Fruit fly (Drosophila melanogaster) whole organism, embryonic: ENCODE results near the gene Cerk.

ENCODE experiments used
- Adf1 ChIP-seq: fragments of 200-800 bp; sonication (Bioruptor generic); IDR thresholded peaks from 2 replicates; pipeline ENCODE4 v1.3.6; 2022; ENCODE audit warnings: missing biosample characterization, missing genetic modification characterization
- Aef1 ChIP-seq: fragments of 200-800 bp; sonication (Bioruptor generic); IDR thresholded peaks from 3 replicates; pipeline ENCODE4 v1.3.6; 2022; ENCODE audit warnings: missing biosample characterization, missing genetic modification characterization
- CG1233 ChIP-seq: fragments of 200-800 bp; sonication (Bioruptor generic); optimal IDR thresholded peaks from 4 replicates; lab custom pipeline; 2018; ENCODE audit warnings: missing biosample characterization, mild to moderate bottlenecking, missing genetic modification characterization
- CG14014 ChIP-seq: fragments of 200-800 bp; sonication (Bioruptor generic); IDR thresholded peaks from 2 replicates; pipeline ENCODE4 v1.3.6; 2022; ENCODE audit warnings: missing biosample characterization, missing genetic modification characterization
- CG17802 ChIP-seq: fragments of 200-800 bp; sonication (Bioruptor generic); optimal IDR thresholded peaks from 2 replicates; lab custom pipeline; 2018; ENCODE audit warnings: missing biosample characterization, mild to moderate bottlenecking, missing genetic modification characterization, moderate library complexity
- CG17829 ChIP-seq: fragments of 200-800 bp; optimal IDR thresholded peaks from 2 replicates; lab custom pipeline; 2019; ENCODE audit warnings: missing biosample characterization, mild to moderate bottlenecking, missing genetic modification characterization, moderate library complexity
- CG1832 ChIP-seq: fragments of 200-800 bp; sonication (Bioruptor generic); optimal IDR thresholded peaks from 2 replicates; lab custom pipeline; 2017; ENCODE audit warnings: missing biosample characterization, mild to moderate bottlenecking, missing genetic modification characterization, inconsistent platforms
- CG18476 ChIP-seq: fragments of 200-800 bp; sonication (Bioruptor generic); optimal IDR thresholded peaks from 2 replicates; lab custom pipeline; 2016; ENCODE audit warnings: missing biosample characterization, mild to moderate bottlenecking, missing genetic modification characterization
- CG3847 ChIP-seq: fragments of 200-800 bp; sonication (Bioruptor generic); IDR thresholded peaks from 2 replicates; pipeline ENCODE4 v1.3.6; 2022; ENCODE audit warnings: missing biosample characterization, missing genetic modification characterization
- CG4424 ChIP-seq: fragments of 200-800 bp; sonication (Bioruptor generic); optimal IDR thresholded peaks from 3 replicates; lab custom pipeline; 2016; ENCODE audit warnings: missing biosample characterization, missing genetic modification characterization
- Dip3 ChIP-seq: fragments of 200-800 bp; sonication (Bioruptor generic); optimal IDR thresholded peaks from 3 replicates; lab custom pipeline; 2016; ENCODE audit warnings: missing biosample characterization, missing genetic modification characterization
- Doc2 ChIP-seq: fragments of 200-800 bp; sonication (Bioruptor generic); IDR thresholded peaks from 2 replicates; pipeline ENCODE4 v1.3.6; 2022; ENCODE audit warnings: missing biosample characterization, missing genetic modification characterization
- E2f1 ChIP-seq: fragments of 200-800 bp; sonication (Bioruptor generic); IDR thresholded peaks from 2 replicates; pipeline ENCODE4 v1.3.6; 2022; ENCODE audit warnings: missing biosample characterization, missing genetic modification characterization
- E2f2 ChIP-seq: fragments of 200-800 bp; sonication (Bioruptor generic); IDR thresholded peaks from 2 replicates; pipeline ENCODE4 v1.3.6; 2022; ENCODE audit warnings: missing biosample characterization, missing genetic modification characterization
- HLH4C ChIP-seq: fragments of 200-800 bp; sonication (Bioruptor generic); IDR thresholded peaks from 3 replicates; pipeline ENCODE4 v1.3.6; 2022; ENCODE audit warnings: missing biosample characterization, missing genetic modification characterization; ENCODE audit not compliant: partially characterized antibody
- HLH54F ChIP-seq: fragments of 200-800 bp; sonication (Bioruptor generic); optimal IDR thresholded peaks from 3 replicates; lab custom pipeline; 2016; ENCODE audit warnings: missing biosample characterization, missing genetic modification characterization
- Hey ChIP-seq: fragments of 200-800 bp; sonication (Bioruptor generic); optimal IDR thresholded peaks from 3 replicates; lab custom pipeline; 2018; ENCODE audit warnings: missing biosample characterization, mild to moderate bottlenecking, missing genetic modification characterization
- HmgD ChIP-seq: fragments of 200-800 bp; sonication (Bioruptor generic); optimal IDR thresholded peaks from 3 replicates; lab custom pipeline; 2016; ENCODE audit warnings: missing biosample characterization, missing genetic modification characterization
- Med ChIP-seq: fragments of 200-800 bp; sonication (Bioruptor generic); peaks from one replicate; lab custom pipeline; 2016; ENCODE audit warnings: missing biosample characterization, missing genetic modification characterization, mild to moderate bottlenecking, inconsistent platforms, moderate library complexity
- Mrtf ChIP-seq: fragments of 200-800 bp; sonication (Bioruptor generic); IDR thresholded peaks from 3 replicates; pipeline ENCODE4 v1.3.6; 2022; ENCODE audit warnings: missing biosample characterization, missing genetic modification characterization
- NFAT ChIP-seq: fragments of 200-800 bp; sonication (Bioruptor generic); IDR thresholded peaks from 2 replicates; pipeline ENCODE4 v1.3.6; 2022; ENCODE audit warnings: missing biosample characterization, missing genetic modification characterization
- Neu2 ChIP-seq: fragments of 200-800 bp; sonication (Bioruptor generic); optimal IDR thresholded peaks from 3 replicates; lab custom pipeline; 2016; ENCODE audit warnings: missing biosample characterization, missing genetic modification characterization, borderline replicate concordance
- PHDP ChIP-seq: fragments of 200-800 bp; sonication (Bioruptor generic); optimal IDR thresholded peaks from 3 replicates; lab custom pipeline; 2018; ENCODE audit warnings: missing biosample characterization, mild to moderate bottlenecking, missing genetic modification characterization, moderate library complexity
- Poxn ChIP-seq: fragments of 200-800 bp; sonication (Bioruptor generic); IDR thresholded peaks from 2 replicates; pipeline ENCODE4 v1.3.6; 2022; ENCODE audit warnings: missing biosample characterization, missing genetic modification characterization
- Sry-β ChIP-seq: fragments of 200-800 bp; sonication (Bioruptor generic); optimal IDR thresholded peaks from 2 replicates; lab custom pipeline; 2018; ENCODE audit warnings: missing biosample characterization, mild to moderate bottlenecking, missing genetic modification characterization, moderate library complexity
- Stat92E ChIP-seq, 3 experiments: fragments of >200 bp in 2 of 3; fragments of 200-800 bp in 1 of 3; sonication (Bioruptor generic) in 1 of 3; optimal IDR thresholded peaks; 2 replicates each; lab custom pipeline; 2017 to 2019; ENCODE audit warnings: missing biosample characterization in 3 of 3, missing genetic modification characterization in 3 of 3, mild to moderate bottlenecking in 1 of 3, moderate library complexity in 1 of 3
- Usf ChIP-seq: fragments of 200-800 bp; sonication (Bioruptor generic); optimal IDR thresholded peaks from 2 replicates; lab custom pipeline; 2017; ENCODE audit warnings: missing genotype, missing biosample characterization, missing genetic modification characterization
- ab ChIP-seq: fragments of 200-800 bp; sonication (Bioruptor generic); optimal IDR thresholded peaks from 2 replicates; lab custom pipeline; 2016; ENCODE audit warnings: missing biosample characterization, missing genetic modification characterization
- dimm ChIP-seq: fragments of 200-800 bp; sonication (Bioruptor generic); IDR thresholded peaks from 2 replicates; pipeline ENCODE4 v1.3.6; 2022; ENCODE audit warnings: missing biosample characterization, missing genetic modification characterization
- dmrt99B ChIP-seq: fragments of 200-800 bp; sonication (Bioruptor generic); optimal IDR thresholded peaks from 2 replicates; lab custom pipeline; 2018; ENCODE audit warnings: missing biosample characterization, mild to moderate bottlenecking, missing genetic modification characterization, moderate library complexity
- dysf ChIP-seq: fragments of 200-800 bp; sonication (Bioruptor generic); IDR thresholded peaks from 3 replicates; pipeline ENCODE4 v1.3.6; 2022; ENCODE audit warnings: missing biosample characterization, missing genetic modification characterization
- emc ChIP-seq: fragments of 200-800 bp; sonication (Bioruptor generic); optimal IDR thresholded peaks from 2 replicates; lab custom pipeline; 2016; ENCODE audit warnings: missing biosample characterization, missing genetic modification characterization
- fd64A ChIP-seq: fragments of 200-800 bp; sonication (Bioruptor generic); optimal IDR thresholded peaks from 3 replicates; lab custom pipeline; 2018; ENCODE audit warnings: missing biosample characterization, mild to moderate bottlenecking, missing genetic modification characterization
- gro ChIP-seq: fragments of 200-800 bp; sonication (Bioruptor generic); optimal IDR thresholded peaks from 2 replicates; lab custom pipeline; 2016; ENCODE audit warnings: missing biosample characterization, missing genetic modification characterization
- insv ChIP-seq, 2 experiments: fragments of 200-800 bp; sonication (Bioruptor generic); optimal IDR thresholded peaks; 3 replicates each; lab custom pipeline; 2016 to 2018; ENCODE audit warnings: missing biosample characterization in 2 of 2, missing genetic modification characterization in 2 of 2
- kah ChIP-seq: fragments of 200-800 bp; sonication (Bioruptor generic); optimal IDR thresholded peaks from 2 replicates; lab custom pipeline; 2018; ENCODE audit warnings: missing biosample characterization, mild to moderate bottlenecking, missing genetic modification characterization
- mirr ChIP-seq: fragments of 200-800 bp; sonication (Bioruptor generic); optimal IDR thresholded peaks from 3 replicates; lab custom pipeline; 2018; ENCODE audit warnings: missing biosample characterization, mild to moderate bottlenecking, missing genetic modification characterization
- mld ChIP-seq: fragments of 200-800 bp; sonication (Bioruptor generic); IDR thresholded peaks from 3 replicates; pipeline ENCODE4 v1.3.6; 2022; ENCODE audit warnings: missing biosample characterization, missing genetic modification characterization; ENCODE audit not compliant: partially characterized antibody
- nerfin-1 ChIP-seq: fragments of 200-800 bp; sonication (Bioruptor generic); optimal IDR thresholded peaks from 3 replicates; lab custom pipeline; 2019; ENCODE audit warnings: missing biosample characterization, mild to moderate bottlenecking, missing genetic modification characterization, moderate library complexity
- pan ChIP-seq, 4 experiments: fragments of >200 bp in 3 of 4; fragments of 200-800 bp in 1 of 4; sonication (Bioruptor generic) in 1 of 4; optimal IDR thresholded peaks in 3 of 4; IDR thresholded peaks in 1 of 4; 2 replicates each; pipeline versions ENCODE4 v1.3.6 to Lab custom; 2017 to 2022; ENCODE audit warnings: missing biosample characterization in 2 of 4, missing genetic modification characterization in 2 of 4, mixed read lengths in 1 of 4
- pzg ChIP-seq: fragments of 200-800 bp; sonication (Bioruptor generic); optimal IDR thresholded peaks from 3 replicates; lab custom pipeline; 2018; ENCODE audit warnings: missing biosample characterization, mild to moderate bottlenecking, missing genetic modification characterization, moderate library complexity
- sd ChIP-seq: fragments of 200-800 bp; sonication (Bioruptor generic); optimal IDR thresholded peaks from 3 replicates; lab custom pipeline; 2018; ENCODE audit warnings: missing biosample characterization, mild to moderate bottlenecking, missing genetic modification characterization, moderate library complexity
- sens-2 ChIP-seq: fragments of 200-800 bp; sonication (Bioruptor generic); IDR thresholded peaks from 2 replicates; pipeline ENCODE4 v1.3.6; 2022; ENCODE audit warnings: missing biosample characterization, missing genetic modification characterization
- sima ChIP-seq: fragments of 200-800 bp; sonication (Bioruptor generic); optimal IDR thresholded peaks from 2 replicates; lab custom pipeline; 2016; ENCODE audit warnings: missing biosample characterization, missing genetic modification characterization
- slp2 ChIP-seq: fragments of 200-800 bp; sonication (Bioruptor generic); optimal IDR thresholded peaks from 2 replicates; lab custom pipeline; 2016; ENCODE audit warnings: missing biosample characterization, missing genetic modification characterization
- stc ChIP-seq: fragments of 200-800 bp; sonication (Bioruptor generic); IDR thresholded peaks from 2 replicates; pipeline ENCODE4 v1.3.6; 2022; ENCODE audit warnings: missing biosample characterization, missing genetic modification characterization
- unc-4 ChIP-seq: fragments of 200-800 bp; sonication (Bioruptor generic); IDR thresholded peaks from 2 replicates; pipeline ENCODE4 v1.3.6; 2022; ENCODE audit warnings: missing biosample characterization, missing genetic modification characterization; ENCODE audit not compliant: partially characterized antibody
- usp ChIP-seq: fragments of >200 bp; optimal IDR thresholded peaks from 2 replicates; lab custom pipeline; 2017; ENCODE audit warnings: missing biosample characterization, missing genetic modification characterization
- zfh1 ChIP-seq: fragments of 200-800 bp; sonication (Bioruptor generic); IDR thresholded peaks from 3 replicates; pipeline ENCODE4 v1.3.6; 2022; ENCODE audit warnings: missing biosample characterization, missing genetic modification characterization

Gene Cerk

DNA sequence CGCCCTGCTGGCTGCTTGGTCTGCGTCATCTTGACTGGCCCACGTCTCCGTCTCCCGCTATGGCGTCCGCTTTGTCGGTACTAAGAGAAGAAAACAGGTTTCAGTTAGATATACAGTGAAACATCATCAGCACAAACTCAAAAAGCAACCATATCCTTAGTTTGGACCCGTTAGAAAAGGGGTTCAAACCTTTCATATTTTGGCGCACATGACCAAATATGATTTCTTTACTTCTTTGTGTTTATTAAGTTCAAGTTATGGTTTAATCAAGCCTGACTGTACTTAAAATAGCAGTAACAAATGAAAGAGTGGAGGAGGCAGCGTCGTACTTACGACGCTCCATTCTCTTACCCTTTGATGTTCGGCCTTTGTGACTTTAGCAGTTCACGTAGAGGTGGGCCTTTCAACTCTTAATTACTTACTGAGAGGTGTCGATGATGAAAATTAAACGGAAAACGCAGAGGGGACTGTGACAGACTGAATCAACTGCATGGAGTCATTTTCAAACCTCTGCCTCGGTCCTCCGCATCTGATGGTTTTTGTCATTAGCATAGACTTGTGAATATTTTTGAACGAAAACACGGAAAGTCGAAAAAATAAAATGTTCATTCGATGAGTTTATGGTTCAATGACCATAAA lies 6.3 kb downstream of the Cerk start (continued):
- TF ChIP-seq pan (optimal IDR thresholded peaks at IDR 0.05; lab: Kevin White, UChicago) (no peak), pan (GFP tag; optimal IDR thresholded peaks at IDR 0.05 in 1 of 2, IDR thresholded peaks at IDR 0.05 in 1 of 2) (peak in 1 of 2 experiments; percentile 89), insv (GFP tag; optimal IDR thresholded peaks at IDR 0.05; lab: Kevin White, UChicago) (no peak), CG18476 (GFP tag; lab: Kevin White, UChicago) (peak; percentile 66), CG1233 (peak; percentile 61), HLH54F (GFP tag; lab: Kevin White, UChicago) (peak; percentile 82), mld (GFP tag; lab: Robert Waterston, UW) (0 out of 3 replicates have a peak, but pooled peaks have one; percentile 20), CG17829 (peak; percentile 71), dimm (GFP tag; lab: Robert Waterston, UW) (peak; percentile 61; the same call in 1 of the 2 replicates), usp (GFP tag; lab: Kevin White, UChicago) (no peak), Mrtf (peak; percentile 85), Hey (no peak), stc (peak; percentile 88), Aef1 (peak; percentile 75), sens-2 (GFP tag; lab: Robert Waterston, UW) (peak; percentile 66; the same call in 1 of the 2 replicates), Sry-β (GFP tag; lab: Kevin White, UChicago) (no peak), CG1832 (GFP tag; lab: Kevin White, UChicago) (no peak), Neu2 (no peak), unc-4 (GFP tag; lab: Robert Waterston, UW) (no peak), CG14014 (peak; percentile 88), slp2 (GFP tag; lab: Kevin White, UChicago) (peak; percentile 52), HmgD (GFP tag; lab: Kevin White, UChicago) (peak; percentile 25), pzg (GFP tag; lab: Kevin White, UChicago) (no peak), Stat92E (GFP tag; optimal IDR thresholded peaks at IDR 0.05; lab: Kevin White, UChicago) (no peak), gro (GFP tag; lab: Kevin White, UChicago) (peak; percentile 89), CG3847 (GFP tag; lab: Robert Waterston, UW) (peak; percentile 87), Poxn (GFP tag; lab: Robert Waterston, UW) (no peak), sima (GFP tag; lab: Kevin White, UChicago) (peak; percentile 30), Adf1 (GFP tag; lab: Robert Waterston, UW) (peak; percentile 72), E2f1 (GFP tag; lab: Robert Waterston, UW) (peak; percentile 81), E2f2 (GFP tag; lab: Robert Waterston, UW) (peak; percentile 60; the same call in 1 of the 2 replicates), CG17802 (peak; percentile 39), Dip3 (peak; percentile 85), fd64A (peak; percentile 63), Usf (GFP tag; lab: Kevin White, UChicago) (peak; percentile 46), nerfin-1 (tag; lab: Kevin White, UChicago) (peak; percentile 47), dysf (GFP tag; lab: Robert Waterston, UW) (peak; percentile 91), CG4424 (GFP tag; lab: Kevin White, UChicago) (peak; percentile 83), kah (GFP tag; lab: Kevin White, UChicago) (no peak), Doc2 (GFP tag; lab: Robert Waterston, UW) (no peak), ab (GFP tag; lab: Kevin White, UChicago) (peak; percentile 61), sd (peak; percentile 61), Med (peak; percentile 98), emc (GFP tag; lab: Kevin White, UChicago) (peak; percentile 59), HLH4C (GFP tag; lab: Robert Waterston, UW) (no peak), PHDP (tag; lab: Kevin White, UChicago) (peak; percentile 79), zfh1 (GFP tag; lab: Robert Waterston, UW) (peak; percentile 88), mirr (GFP tag; lab: Kevin White, UChicago) (no peak), NFAT (GFP tag; lab: Robert Waterston, UW) (peak; percentile 82), dmrt99B (tag; lab: Kevin White, UChicago) (peak; percentile 88)
